Fruit fly (Drosophila melanogaster) whole organism, prepupa: ENCODE data around the gene Cyp4ac2.

Experiments used
- CG34406 ChIP-seq: fragments of 200-800 bp; sonication (Bioruptor generic); optimal IDR thresholded peaks from 3 replicates; lab custom pipeline; 2016; ENCODE audit warnings: missing biosample characterization, missing genetic modification characterization
- CG6854 ChIP-seq: fragments of 200-800 bp; sonication (Bioruptor generic); optimal IDR thresholded peaks from 2 replicates; lab custom pipeline; 2017; ENCODE audit warnings: missing biosample characterization, mild to moderate bottlenecking, missing genetic modification characterization
- Hr4 ChIP-seq: fragments of 200-800 bp; sonication (Bioruptor generic); optimal IDR thresholded peaks from 3 replicates; lab custom pipeline; 2016; ENCODE audit warnings: missing biosample characterization, missing genetic modification characterization
- vri ChIP-seq: fragments of 200-800 bp; sonication (Bioruptor generic); optimal IDR thresholded peaks from 3 replicates; lab custom pipeline; 2016; ENCODE audit warnings: missing biosample characterization, mild to moderate bottlenecking, missing genetic modification characterization

DNA sequence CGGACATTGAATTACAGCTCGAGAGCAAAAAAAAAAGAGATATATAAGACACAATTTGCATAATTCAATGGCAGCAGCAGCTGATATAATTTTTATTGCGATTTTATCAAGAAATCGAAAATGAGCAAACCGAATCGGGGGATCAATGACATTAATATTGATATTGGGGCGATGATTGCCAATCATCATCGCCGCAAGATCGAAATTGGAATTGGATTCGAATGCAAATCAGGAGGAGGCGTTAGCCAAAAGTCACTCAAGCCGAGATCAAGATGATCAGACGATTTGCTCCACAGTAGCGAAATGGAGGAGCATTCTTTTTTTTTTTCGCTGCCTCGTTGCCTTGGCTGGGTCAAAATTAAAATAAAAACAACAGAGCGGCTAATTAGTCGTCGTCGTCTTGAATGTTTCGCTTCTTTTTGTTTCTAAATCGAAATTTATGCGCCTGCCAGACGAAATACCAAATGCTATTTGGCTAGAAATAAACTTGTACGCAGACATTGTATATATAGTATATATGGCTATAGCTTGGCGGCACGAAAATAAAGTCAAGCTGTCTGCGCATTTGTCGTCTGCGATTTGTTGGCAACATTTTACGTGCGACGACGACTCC is 36.4 kb upstream of the Cyp4ac2 start:
- TF ChIP-seq CG6854 (GFP tag; lab: Kevin White, UChicago) (no peak), CG34406 (no peak), vri (GFP tag; lab: Kevin White, UChicago) (peak; percentile 44), Hr4 (GFP tag; lab: Kevin White, UChicago) (no peak)
